Fruit fly (Drosophila melanogaster): ENCODE results near the gene Afti.

DNA sequence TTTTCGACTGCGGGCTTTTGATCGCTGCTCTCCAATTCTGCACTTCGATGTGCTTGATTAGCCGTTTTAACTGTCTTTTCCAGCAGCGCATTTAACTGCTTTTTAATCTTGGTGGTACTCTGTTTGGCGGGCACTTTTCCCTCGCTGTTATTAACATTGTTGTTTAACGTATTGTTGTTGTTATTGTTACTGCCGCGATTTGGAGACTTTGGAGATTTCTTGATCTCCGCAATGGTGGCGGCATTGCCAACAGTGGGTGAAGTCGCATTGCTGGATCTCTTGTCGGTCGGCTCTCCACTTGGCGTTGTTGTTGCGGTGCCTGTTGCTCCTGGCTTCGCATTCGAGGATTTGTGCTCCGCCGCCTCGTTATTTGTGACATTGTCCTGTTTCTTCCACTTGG is 4.2 kb upstream of the Afti start:
- TF ChIP-seq CTCF (optimal IDR thresholded peaks at IDR 0.05) (no peak), CG8478 (optimal IDR thresholded peaks at IDR 0.05) (no peak)

Data from S2 (cell line).